Worm (Caenorhabditis elegans) whole organism, young adult: ENCODE results near the gene rpl-37.

ENCODE experiments used
- Y53G8AR.9 ChIP-seq: fragments of 200-800 bp; sonication (Bioruptor generic); conservative IDR thresholded peaks from 2 replicates; pipeline ENCODE4 v1.3.6; 2022; ENCODE audit warnings: missing genetic modification reagents, missing genetic modification characterization, missing compliant biosample characterization
- ama-1 ChIP-seq, 3 experiments: fragments of 150-350 bp in 1 of 3; sonication (generic microtip) in 2 of 3; optimal IDR thresholded peaks; 2 replicates each; lab custom pipeline; 2014 to 2018; ENCODE audit warnings: missing biosample characterization in 2 of 3, missing genetic modification characterization in 2 of 3, missing genetic modification reagents in 2 of 3
- chd-7 ChIP-seq: sonication (generic microtip); optimal IDR thresholded peaks from 2 replicates; lab custom pipeline; 2016; ENCODE audit warnings: mild to moderate bottlenecking, missing genetic modification characterization, moderate library complexity, missing compliant biosample characterization
- mxl-1 ChIP-seq: sonication (generic microtip); optimal IDR thresholded peaks from 2 replicates; lab custom pipeline; 2016; ENCODE audit warnings: missing genetic modification characterization, missing compliant biosample characterization

DNA sequence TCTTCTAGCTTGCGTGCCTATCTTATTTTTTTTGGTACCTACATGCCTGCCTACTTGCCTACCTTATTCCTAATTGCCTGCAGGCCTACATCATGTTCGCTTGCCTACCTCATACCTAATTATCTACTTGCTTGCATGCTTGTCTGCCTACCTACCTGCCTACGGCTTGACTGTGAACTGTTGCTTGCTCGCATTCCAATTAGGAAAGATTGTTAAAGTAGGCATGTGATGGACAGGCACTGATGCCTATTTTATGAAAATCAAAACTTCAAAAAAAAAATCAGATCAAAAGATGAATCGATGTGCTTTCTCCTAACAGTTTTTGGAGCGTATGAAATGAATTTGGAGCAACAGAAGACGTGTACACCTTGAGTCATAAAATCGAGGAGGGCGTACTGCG, 21.9 kb downstream of the rpl-37 start:
- TF ChIP-seq chd-7 (tag; lab: Kevin White, UChicago) (no peak), Y53G8AR.9 (no peak), ama-1 (optimal IDR thresholded peaks at IDR 0.05; lab: Kevin White, UChicago) (no peak), ama-1 (GFP tag; optimal IDR thresholded peaks at IDR 0.05; lab: Kevin White, UChicago) (no peak), mxl-1 (tag; lab: Kevin White, UChicago) (no peak)
